Worm (Caenorhabditis elegans) whole organism, young adult: ENCODE measurements around the gene C06H2.7.

ENCODE experiments used
- C17E4.6 ChIP-seq: fragments of 200-800 bp; sonication (Bioruptor generic); IDR thresholded peaks from 2 replicates; pipeline ENCODE4 v1.3.6; 2022; ENCODE audit warnings: missing genetic modification reagents, missing genetic modification characterization, missing compliant biosample characterization
- D2030.7 ChIP-seq: fragments of 200-800 bp; sonication (Bioruptor generic); IDR thresholded peaks from 2 replicates; pipeline ENCODE4 v1.3.6; 2022; ENCODE audit warnings: missing genetic modification reagents, missing genetic modification characterization, missing compliant biosample characterization
- F33H1.4 ChIP-seq: fragments of 200-800 bp; sonication (Bioruptor generic); IDR thresholded peaks from 2 replicates; pipeline ENCODE4 v1.3.6; 2022; ENCODE audit warnings: missing genetic modification reagents, missing genetic modification characterization, missing compliant biosample characterization
- F39B2.1 ChIP-seq: fragments of 200-800 bp; sonication (Bioruptor generic); IDR thresholded peaks from 2 replicates; pipeline ENCODE4 v1.3.6; 2022; ENCODE audit warnings: missing genetic modification reagents, missing genetic modification characterization, missing compliant biosample characterization
- F55B11.4 ChIP-seq: sonication (generic microtip); optimal IDR thresholded peaks from 2 replicates; lab custom pipeline; 2016; ENCODE audit warnings: missing compliant biosample characterization, missing genetic modification characterization, borderline replicate concordance; ENCODE audit not compliant: insufficient read depth
- F57A8.1 ChIP-seq: fragments of 200-800 bp; sonication (Bioruptor generic); optimal IDR thresholded peaks from 2 replicates; lab custom pipeline; 2018; ENCODE audit warnings: mild to moderate bottlenecking, missing genetic modification characterization, moderate library complexity, missing compliant biosample characterization
- T26A5.8 ChIP-seq: sonication (generic microtip); optimal IDR thresholded peaks from 2 replicates; lab custom pipeline; 2016; ENCODE audit warnings: missing genetic modification characterization, missing compliant biosample characterization
- atf-7 ChIP-seq: sonication (generic microtip); optimal IDR thresholded peaks from 2 replicates; lab custom pipeline; 2017; ENCODE audit warnings: mild to moderate bottlenecking, missing genetic modification characterization, missing compliant biosample characterization
- attf-6 ChIP-seq: fragments of 200-800 bp; sonication (Bioruptor generic); IDR thresholded peaks from 2 replicates; pipeline ENCODE4 v1.3.6; 2022; ENCODE audit warnings: missing genetic modification reagents, missing genetic modification characterization, missing compliant biosample characterization
- ccch-3 ChIP-seq: fragments of 200-800 bp; sonication (Bioruptor generic); optimal IDR thresholded peaks from 2 replicates; lab custom pipeline; 2018; ENCODE audit warnings: mild to moderate bottlenecking, missing genetic modification characterization, missing compliant biosample characterization
- cebp-1 ChIP-seq, 2 experiments: fragments of 200-800 bp in 1 of 2; sonication (Bioruptor generic) in 1 of 2; sonication (generic microtip) in 1 of 2; IDR thresholded peaks in 1 of 2; optimal IDR thresholded peaks in 1 of 2; 2 replicates each; pipeline versions ENCODE4 v1.3.6 to Lab custom; 2017 to 2022; ENCODE audit warnings: missing compliant biosample characterization in 2 of 2, missing genetic modification characterization in 2 of 2, mild to moderate bottlenecking in 1 of 2, missing genetic modification reagents in 1 of 2, moderate library complexity in 1 of 2
- cebp-2 ChIP-seq: fragments of 200-800 bp; sonication (Bioruptor generic); IDR thresholded peaks from 2 replicates; pipeline ENCODE4 v1.3.6; 2022; ENCODE audit warnings: missing genetic modification characterization, missing compliant biosample characterization
- ceh-100 ChIP-seq: fragments of 200-800 bp; sonication (Bioruptor generic); IDR thresholded peaks from 2 replicates; pipeline ENCODE4 v1.3.6; 2022; ENCODE audit warnings: missing genetic modification reagents, missing genetic modification characterization, missing compliant biosample characterization
- ceh-27 ChIP-seq: fragments of 200-800 bp; sonication (Bioruptor generic); optimal IDR thresholded peaks from 2 replicates; lab custom pipeline; 2018; ENCODE audit warnings: mild to moderate bottlenecking, missing genetic modification characterization, moderate library complexity, missing compliant biosample characterization
- ceh-91 ChIP-seq: fragments of 200-800 bp; sonication (Bioruptor generic); IDR thresholded peaks from 2 replicates; pipeline ENCODE4 v1.3.6; 2022; ENCODE audit warnings: missing genetic modification reagents, missing genetic modification characterization, missing compliant biosample characterization
- die-1 ChIP-seq: sonication (generic microtip); optimal IDR thresholded peaks from 2 replicates; lab custom pipeline; 2016; ENCODE audit warnings: missing genotype, mild to moderate bottlenecking, missing genetic modification characterization, missing compliant biosample characterization
- dox-1 ChIP-seq: fragments of 200-800 bp; sonication (Bioruptor generic); IDR thresholded peaks from 2 replicates; pipeline ENCODE4 v1.3.6; 2022; ENCODE audit warnings: missing genetic modification reagents, missing genetic modification characterization, missing compliant biosample characterization
- hmg-1.2 ChIP-seq: fragments of 200-800 bp; sonication (Bioruptor generic); IDR thresholded peaks from 2 replicates; pipeline ENCODE4 v1.3.6; 2022; ENCODE audit warnings: missing genetic modification reagents, missing genetic modification characterization, missing compliant biosample characterization
- let-607 ChIP-seq, 2 experiments: fragments of 200-800 bp in 1 of 2; sonication (Bioruptor generic) in 1 of 2; sonication (generic microtip) in 1 of 2; optimal IDR thresholded peaks; 2 replicates each; lab custom pipeline; 2016 to 2018; ENCODE audit warnings: mild to moderate bottlenecking in 2 of 2, missing compliant biosample characterization in 2 of 2, missing genetic modification characterization in 2 of 2, moderate library complexity in 2 of 2, missing genotype in 1 of 2
- lin-35 ChIP-seq, 3 experiments: fragments of 150-350 bp in 2 of 3; sonication (generic microtip) in 1 of 3; optimal IDR thresholded peaks; 2 replicates each; lab custom pipeline; 2014 to 2018; ENCODE audit warnings: missing biosample characterization in 3 of 3, missing genetic modification characterization in 3 of 3, missing genetic modification reagents in 3 of 3
- lin-40 ChIP-seq: sonication (generic microtip); optimal IDR thresholded peaks from 2 replicates; lab custom pipeline; 2016; ENCODE audit warnings: missing genetic modification characterization, mild to moderate bottlenecking, missing compliant biosample characterization, missing genotype, missing genetic modification reagents
- lsl-1 ChIP-seq: fragments of 200-800 bp; sonication (Bioruptor generic); optimal IDR thresholded peaks from 2 replicates; lab custom pipeline; 2018; ENCODE audit warnings: mild to moderate bottlenecking, missing genetic modification characterization, moderate library complexity, missing compliant biosample characterization
- madf-8 ChIP-seq: fragments of 200-800 bp; sonication (Bioruptor generic); conservative IDR thresholded peaks from 2 replicates; pipeline ENCODE4 v1.3.6; 2022; ENCODE audit warnings: missing genetic modification reagents, missing genetic modification characterization, missing compliant biosample characterization
- mcd-1 ChIP-seq: fragments of 200-800 bp; sonication (Bioruptor generic); IDR thresholded peaks from 2 replicates; pipeline ENCODE4 v1.3.6; 2022; ENCODE audit warnings: missing genetic modification reagents, missing genetic modification characterization, missing compliant biosample characterization
- nfya-1 ChIP-seq: sonication (generic microtip); optimal IDR thresholded peaks from 2 replicates; lab custom pipeline; 2017; ENCODE audit warnings: antibody characterized with exemption, missing compliant biosample characterization, missing genetic modification characterization, borderline replicate concordance; ENCODE audit not compliant: insufficient read depth
- nfya-2 ChIP-seq: fragments of 200-800 bp; sonication (Bioruptor generic); IDR thresholded peaks from 2 replicates; pipeline ENCODE4 v1.3.6; 2022; ENCODE audit warnings: missing genetic modification reagents, missing genetic modification characterization, missing compliant biosample characterization
- nhr-179 ChIP-seq: sonication (generic microtip); optimal IDR thresholded peaks from 2 replicates; lab custom pipeline; 2016; ENCODE audit warnings: mild to moderate bottlenecking, missing genetic modification characterization, missing compliant biosample characterization
- pbrm-1 ChIP-seq: fragments of 200-800 bp; sonication (Bioruptor generic); IDR thresholded peaks from 2 replicates; pipeline ENCODE4 v1.3.6; 2022; ENCODE audit warnings: missing genetic modification reagents, missing genetic modification characterization, missing compliant biosample characterization
- rcor-1 ChIP-seq: fragments of 200-800 bp; sonication (Bioruptor generic); IDR thresholded peaks from 2 replicates; pipeline ENCODE4 v1.3.6; 2022; ENCODE audit warnings: missing genetic modification reagents, missing genetic modification characterization, missing compliant biosample characterization
- repo-1 ChIP-seq: sonication (generic microtip); optimal IDR thresholded peaks from 2 replicates; lab custom pipeline; 2017; ENCODE audit warnings: mild to moderate bottlenecking, missing genetic modification characterization, missing compliant biosample characterization
- snpc-4 ChIP-seq, 5 experiments: fragments of 150-350 bp in 1 of 5; sonication (generic microtip) in 4 of 5; optimal IDR thresholded peaks; 2 replicates each; lab custom pipeline; 2014 to 2018; ENCODE audit warnings: missing genetic modification characterization in 5 of 5, missing biosample characterization in 3 of 5, antibody characterized with exemption in 2 of 5, mild to moderate bottlenecking in 2 of 5, missing compliant biosample characterization in 2 of 5, missing genotype in 2 of 5, moderate library complexity in 2 of 5, missing genetic modification reagents in 1 of 5
- tbp1 ChIP-seq: fragments of 200-800 bp; sonication (Bioruptor generic); optimal IDR thresholded peaks from 2 replicates; lab custom pipeline; 2018; ENCODE audit warnings: mild to moderate bottlenecking, missing genetic modification characterization, missing compliant biosample characterization
- unc-130 ChIP-seq: sonication (generic microtip); optimal IDR thresholded peaks from 2 replicates; lab custom pipeline; 2016; ENCODE audit warnings: missing genetic modification reagents, missing genetic modification characterization, missing compliant biosample characterization
- unc-62 ChIP-seq: fragments of 150-350 bp; optimal IDR thresholded peaks from 2 replicates; lab custom pipeline; 2014; ENCODE audit warnings: missing biosample characterization, missing genetic modification reagents, missing genetic modification characterization
- ztf-3 ChIP-seq: fragments of 200-800 bp; sonication (Bioruptor generic); optimal IDR thresholded peaks from 2 replicates; lab custom pipeline; 2018; ENCODE audit warnings: mild to moderate bottlenecking, missing genetic modification characterization, missing compliant biosample characterization
- ztf-6 ChIP-seq: fragments of 200-800 bp; sonication (Bioruptor generic); IDR thresholded peaks from 2 replicates; pipeline ENCODE4 v1.3.6; 2022; ENCODE audit warnings: missing genetic modification reagents, missing genetic modification characterization, missing compliant biosample characterization

Gene C06H2.7

DNA sequence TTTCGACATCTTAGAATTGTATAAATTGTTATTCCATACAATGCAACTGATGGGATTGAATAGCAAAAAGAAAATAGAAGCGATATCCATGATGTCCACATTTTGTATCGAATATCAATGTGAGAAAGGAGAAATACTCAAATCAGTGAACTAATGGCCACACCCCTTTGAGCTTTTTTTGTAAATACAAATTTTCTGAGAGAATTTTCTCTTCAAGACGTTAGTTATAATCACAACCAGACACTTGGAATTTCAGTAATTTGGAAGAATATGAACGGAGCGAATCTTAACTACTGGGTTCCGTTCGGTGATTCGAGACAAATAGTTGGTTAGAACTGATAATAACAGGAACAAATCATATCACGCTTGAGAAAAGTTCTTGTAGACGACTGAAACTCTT, 17.2 kb upstream of the C06H2.7 start, which contains the start of gene srg-41:
Gene srg-41 (minus strand): TSS at position 101 of the 400 bp plus-strand sequence.
- no peak for TF ChIP-seq ccch-3 (GFP tag; lab: Kevin White, UChicago)

DNA sequence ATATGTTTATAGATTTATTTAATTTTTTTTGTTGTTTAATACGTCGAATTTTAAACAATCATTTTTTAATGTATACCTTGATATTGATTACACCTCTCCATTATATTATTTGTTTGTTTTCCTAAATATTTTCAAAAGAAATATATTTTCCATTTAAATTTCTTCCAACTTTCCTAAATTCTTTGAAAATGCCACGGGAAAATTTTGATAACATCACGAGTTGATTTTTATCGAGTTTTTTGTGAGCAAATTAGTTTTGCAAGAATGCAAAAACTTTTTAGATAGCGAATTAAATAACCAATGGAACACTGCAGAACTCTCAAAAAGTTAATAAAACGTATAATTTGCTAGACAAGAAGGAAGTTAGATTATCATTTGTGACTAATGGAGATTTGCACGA, 13.4 kb upstream of the C06H2.7 start, which contains the start of gene srg-42:
Gene srg-42 (minus strand): TSS at position 101 of the 400 bp plus-strand sequence.
- TF ChIP-seq ceh-91 (GFP tag; lab: Robert Waterston, UW) (no peak), C17E4.6 (GFP tag; lab: Robert Waterston, UW) (no peak), T26A5.8 (no peak), nhr-179 (no peak), atf-7 (tag; lab: Kevin White, UChicago) (no peak), let-607 (tag; optimal IDR thresholded peaks at IDR 0.05; lab: Kevin White, UChicago) (no peak), cebp-2 (no peak), die-1 (tag; lab: Kevin White, UChicago) (no peak), nfya-2 (GFP tag; lab: Robert Waterston, UW) (no peak), rcor-1 (GFP tag; lab: Robert Waterston, UW) (no peak), cebp-1 (GFP tag; IDR thresholded peaks at IDR 0.05; lab: Robert Waterston, UW) (no peak), cebp-1 (tag; optimal IDR thresholded peaks at IDR 0.05; lab: Kevin White, UChicago) (no peak), nfya-1 (tag; lab: Kevin White, UChicago) (no peak), madf-8 (GFP tag; lab: Robert Waterston, UW) (no peak), ceh-100 (GFP tag; lab: Robert Waterston, UW) (no peak), ztf-3 (no peak), F57A8.1 (GFP tag; lab: Kevin White, UChicago) (no peak)

DNA sequence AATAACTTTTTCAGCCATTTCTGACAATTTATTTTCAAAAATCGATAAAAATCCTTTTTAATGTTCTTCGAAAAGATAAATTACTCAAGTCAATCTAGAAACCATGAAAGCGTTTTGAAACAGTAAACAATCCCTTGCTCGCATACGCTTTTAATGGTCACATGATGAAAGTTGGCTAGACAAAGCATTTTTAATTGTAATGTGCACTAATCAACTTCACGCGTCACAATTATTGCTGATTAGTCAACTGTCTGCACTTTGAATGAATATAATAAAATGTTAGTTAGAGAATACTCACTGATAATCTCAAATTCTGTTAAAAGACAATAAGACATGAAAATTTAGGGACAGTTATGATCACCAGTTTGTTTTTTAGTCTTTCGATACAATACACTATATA, 12.0 kb upstream of the C06H2.7 start:
- no peak for TF ChIP-seq ceh-27 (GFP tag; lab: Kevin White, UChicago)
- no peak for TF ChIP-seq hmg-1.2 (GFP tag; lab: Robert Waterston, UW)
- TF ChIP-seq pbrm-1 (GFP tag; lab: Robert Waterston, UW) = no peak
- no peak for TF ChIP-seq repo-1
- no peak for TF ChIP-seq F33H1.4 (GFP tag; lab: Robert Waterston, UW)
- no peak for TF ChIP-seq mcd-1 (GFP tag; lab: Robert Waterston, UW)
- no peak for TF ChIP-seq rcor-1 (GFP tag; lab: Robert Waterston, UW)
- TF ChIP-seq lsl-1 (GFP tag; lab: Kevin White, UChicago) = no peak
- TF ChIP-seq T26A5.8 = no peak
- TF ChIP-seq lin-40 = no peak
- no peak for TF ChIP-seq unc-130 (GFP tag; lab: Kevin White, UChicago)
- no peak for TF ChIP-seq F39B2.1 (GFP tag; lab: Robert Waterston, UW)
- no peak for TF ChIP-seq tbp1
- no peak for TF ChIP-seq F55B11.4

DNA sequence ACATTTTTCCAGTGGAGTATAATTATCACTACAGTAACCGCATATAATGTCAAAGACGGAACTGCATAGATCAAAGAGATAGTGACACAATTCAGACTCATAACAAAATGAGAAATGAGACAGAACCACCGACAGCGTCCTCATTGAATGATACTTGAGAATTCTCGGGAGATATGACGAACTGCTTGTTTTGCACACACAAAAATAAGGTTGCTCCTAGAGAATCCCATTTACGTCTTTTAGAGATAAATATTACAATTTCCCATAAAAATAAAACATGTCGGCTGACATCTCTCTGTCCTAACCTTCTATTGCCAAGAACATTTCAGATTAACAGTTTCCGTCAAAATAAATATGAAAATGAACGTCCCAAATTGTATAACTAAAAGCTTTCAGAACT, 11.0 kb upstream of the C06H2.7 start, which contains the start of gene srg-38:
Gene srg-38 (minus strand): TSS at position 101 of the 400 bp plus-strand sequence.
- no peak for TF ChIP-seq dox-1

DNA sequence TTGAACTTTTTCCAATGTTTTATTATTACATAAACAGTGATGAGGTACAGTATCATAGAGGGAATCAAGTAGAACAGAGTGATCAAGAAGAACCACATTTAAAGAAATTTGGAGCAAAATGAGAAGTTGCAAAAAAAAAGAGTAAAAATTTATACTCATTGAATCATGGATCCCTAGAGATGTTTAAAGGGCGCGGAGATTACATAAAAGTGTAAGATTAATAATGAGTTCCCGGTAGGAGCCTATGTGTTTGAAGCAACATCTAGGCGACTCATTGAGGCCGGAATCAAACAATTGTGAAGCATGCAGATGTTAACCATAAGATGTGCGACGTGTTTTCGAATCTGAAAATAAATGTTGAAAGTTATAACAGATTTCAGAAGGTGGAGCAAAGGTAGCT, 7.7 kb upstream of the C06H2.7 start, which contains the start of gene srg-39:
Gene srg-39 (minus strand): TSS at position 101 of the 400 bp plus-strand sequence.
- TF ChIP-seq snpc-4 (GFP tag; optimal IDR thresholded peaks at IDR 0.05; lab: Kevin White, UChicago) = no peak
- TF ChIP-seq snpc-4 (tag; optimal IDR thresholded peaks at IDR 0.05; lab: Kevin White, UChicago) = no peak
- TF ChIP-seq ztf-6 (GFP tag; lab: Robert Waterston, UW) = no peak
- no peak for TF ChIP-seq lin-35 (GFP tag; optimal IDR thresholded peaks at IDR 0.05; lab: Kevin White, UChicago)
- TF ChIP-seq unc-62 (GFP tag; lab: Kevin White, UChicago) = no peak
- TF ChIP-seq attf-6 (GFP tag; lab: Robert Waterston, UW) = no peak
- no peak for TF ChIP-seq D2030.7 (GFP tag; lab: Robert Waterston, UW)
